Worm (Caenorhabditis elegans): Measurements from ENCODE around the gene F13H6.5.

DNA sequence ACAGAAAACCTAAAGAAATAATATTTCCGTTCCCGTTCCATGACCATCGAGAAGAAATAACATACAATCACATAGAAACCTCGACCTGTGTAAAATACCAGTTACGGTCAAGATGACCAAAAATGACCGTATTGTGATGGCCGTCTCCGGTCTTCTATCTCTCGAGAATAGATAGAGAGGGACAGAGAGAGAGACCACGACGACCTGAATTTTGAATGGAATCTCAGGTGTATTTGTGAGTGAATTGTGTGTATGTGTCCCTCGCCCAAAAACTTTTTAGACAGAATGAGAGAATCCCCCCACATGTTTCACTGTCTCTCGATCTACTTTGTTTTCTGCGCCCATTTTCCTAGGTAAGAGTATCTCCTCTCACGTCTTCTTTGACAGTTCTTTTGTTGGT is 20.0 kb downstream of the F13H6.5 start:
- TF ChIP-seq klf-2 (GFP tag; conservative IDR thresholded peaks at IDR 0.05) (no peak), flt-1 (GFP tag; IDR thresholded peaks at IDR 0.05) (no peak), med-1 (GFP tag; optimal IDR thresholded peaks at IDR 0.05; ENCODE audit: insufficient read depth) (no peak), ref-1 (GFP tag; conservative IDR thresholded peaks at IDR 0.05) (no peak), ztf-29 (GFP tag; IDR thresholded peaks at IDR 0.05) (no peak), tab-1 (GFP tag; IDR thresholded peaks at IDR 0.05) (no peak)
